Fruit fly (Drosophila melanogaster) whole organism, prepupa: ENCODE results near the gene CG18259.

Experiments
- Blimp-1 ChIP-seq: fragments of 200-800 bp; sonication (Bioruptor generic); optimal IDR thresholded peaks from 3 replicates; lab custom pipeline; 2017; ENCODE audit warnings: missing biosample characterization, missing genetic modification characterization, mild to moderate bottlenecking, moderate library complexity, missing genetic modification reagents
- CG10631 ChIP-seq: fragments of 200-800 bp; sonication (Bioruptor generic); optimal IDR thresholded peaks from 2 replicates; lab custom pipeline; 2016; ENCODE audit warnings: missing biosample characterization, missing genetic modification characterization
- CG11762 ChIP-seq: fragments of 200-800 bp; sonication (Bioruptor generic); optimal IDR thresholded peaks from 3 replicates; lab custom pipeline; 2016; ENCODE audit warnings: missing biosample characterization, missing genetic modification characterization; ENCODE audit not compliant: insufficient read depth
- CG11902 ChIP-seq: fragments of 200-800 bp; sonication (Bioruptor generic); optimal IDR thresholded peaks from 3 replicates; lab custom pipeline; 2016; ENCODE audit warnings: missing biosample characterization, missing genetic modification characterization
- CG1621 ChIP-seq: fragments of 200-800 bp; sonication (Bioruptor generic); optimal IDR thresholded peaks from 3 replicates; lab custom pipeline; 2018; ENCODE audit warnings: missing biosample characterization, mild to moderate bottlenecking, missing genetic modification characterization
- CG16779 ChIP-seq: fragments of 200-800 bp; sonication (Bioruptor generic); optimal IDR thresholded peaks from 3 replicates; lab custom pipeline; 2017; ENCODE audit warnings: missing biosample characterization, mild to moderate bottlenecking, missing genetic modification characterization
- CG3032 ChIP-seq: fragments of 200-800 bp; optimal IDR thresholded peaks from 2 replicates; lab custom pipeline; 2019; ENCODE audit warnings: missing biosample characterization, mild to moderate bottlenecking, missing genetic modification characterization, moderate library complexity
- CG31627 ChIP-seq: fragments of 200-800 bp; sonication (Bioruptor generic); optimal IDR thresholded peaks from 3 replicates; lab custom pipeline; 2016; ENCODE audit warnings: missing biosample characterization, missing genetic modification characterization
- CG32006 ChIP-seq: fragments of 200-800 bp; sonication (Bioruptor generic); optimal IDR thresholded peaks from 3 replicates; lab custom pipeline; 2017; ENCODE audit warnings: missing biosample characterization, mild to moderate bottlenecking, missing genetic modification characterization
- CG34406 ChIP-seq: fragments of 200-800 bp; sonication (Bioruptor generic); optimal IDR thresholded peaks from 3 replicates; lab custom pipeline; 2016; ENCODE audit warnings: missing biosample characterization, missing genetic modification characterization
- CG3919 ChIP-seq: fragments of 200-800 bp; sonication (Bioruptor generic); optimal IDR thresholded peaks from 3 replicates; lab custom pipeline; 2016; ENCODE audit warnings: missing biosample characterization, missing genetic modification characterization
- CG4318 ChIP-seq: fragments of 200-800 bp; sonication (Bioruptor generic); optimal IDR thresholded peaks from 3 replicates; lab custom pipeline; 2017; ENCODE audit warnings: missing biosample characterization, mild to moderate bottlenecking, missing genetic modification characterization
- CG6163 ChIP-seq: fragments of 200-800 bp; sonication (Bioruptor generic); IDR thresholded peaks from 3 replicates; pipeline ENCODE4 v1.3.6; 2022; ENCODE audit warnings: missing biosample characterization, missing genetic modification characterization
- CG6792 ChIP-seq: fragments of 200-800 bp; sonication (Bioruptor generic); optimal IDR thresholded peaks from 3 replicates; lab custom pipeline; 2016; ENCODE audit warnings: missing biosample characterization, missing genetic modification characterization
- CG6808 ChIP-seq: fragments of 200-800 bp; sonication (Bioruptor generic); optimal IDR thresholded peaks from 3 replicates; lab custom pipeline; 2017; ENCODE audit warnings: missing biosample characterization, missing genetic modification characterization, mild to moderate bottlenecking, moderate library complexity, missing genetic modification reagents
- CG8119 ChIP-seq: fragments of 200-800 bp; sonication (Bioruptor generic); IDR thresholded peaks from 3 replicates; pipeline ENCODE4 v1.3.6; 2022; ENCODE audit warnings: missing biosample characterization, missing genetic modification characterization
- CG8632 ChIP-seq: fragments of 200-800 bp; sonication (Bioruptor generic); optimal IDR thresholded peaks from 3 replicates; lab custom pipeline; 2016; ENCODE audit warnings: missing biosample characterization, missing genetic modification characterization
- Eip78C ChIP-seq: fragments of 200-800 bp; sonication (Bioruptor generic); peaks from one replicate; lab custom pipeline; 2016; ENCODE audit warnings: missing biosample characterization, missing genetic modification characterization
- Eip93F ChIP-seq: fragments of 200-800 bp; sonication (Bioruptor generic); optimal IDR thresholded peaks from 2 replicates; lab custom pipeline; 2016; ENCODE audit warnings: missing biosample characterization, mild to moderate bottlenecking, missing genetic modification characterization
- Ets21C ChIP-seq: fragments of 200-800 bp; sonication (Bioruptor generic); optimal IDR thresholded peaks from 3 replicates; lab custom pipeline; 2016; ENCODE audit warnings: missing biosample characterization, missing genetic modification characterization
- Ets96B ChIP-seq: fragments of 200-800 bp; optimal IDR thresholded peaks from 2 replicates; lab custom pipeline; 2019; ENCODE audit warnings: missing biosample characterization, mild to moderate bottlenecking, missing genetic modification characterization, moderate library complexity
- Gug ChIP-seq: fragments of 200-800 bp; sonication (Bioruptor generic); IDR thresholded peaks from 2 replicates; pipeline ENCODE4 v1.3.6; 2022; ENCODE audit warnings: missing biosample characterization, missing genetic modification characterization
- Hr39 ChIP-seq: fragments of 200-800 bp; sonication (Bioruptor generic); optimal IDR thresholded peaks from 2 replicates; lab custom pipeline; 2016; ENCODE audit warnings: missing biosample characterization, missing genetic modification characterization
- Lpt ChIP-seq: fragments of 200-800 bp; sonication (Bioruptor generic); optimal IDR thresholded peaks from 3 replicates; lab custom pipeline; 2016; ENCODE audit warnings: missing biosample characterization, missing genetic modification characterization
- Met ChIP-seq: fragments of 200-800 bp; sonication (Bioruptor generic); optimal IDR thresholded peaks from 3 replicates; lab custom pipeline; 2016; ENCODE audit warnings: missing biosample characterization, missing genetic modification characterization
- OdsH ChIP-seq: fragments of 200-800 bp; sonication (Bioruptor generic); optimal IDR thresholded peaks from 3 replicates; lab custom pipeline; 2016; ENCODE audit warnings: missing biosample characterization, missing genetic modification characterization
- Smox ChIP-seq: fragments of 200-800 bp; sonication (Bioruptor generic); optimal IDR thresholded peaks from 3 replicates; lab custom pipeline; 2016; ENCODE audit warnings: missing biosample characterization, missing genetic modification characterization
- Sox102F ChIP-seq: fragments of 200-800 bp; sonication (Bioruptor generic); optimal IDR thresholded peaks from 2 replicates; lab custom pipeline; 2016; ENCODE audit warnings: missing biosample characterization, mild to moderate bottlenecking, missing genetic modification characterization
- Sox14 ChIP-seq: fragments of 200-800 bp; sonication (Bioruptor generic); optimal IDR thresholded peaks from 3 replicates; lab custom pipeline; 2016; ENCODE audit warnings: missing biosample characterization, missing genetic modification characterization
- achi ChIP-seq: fragments of 200-800 bp; sonication (Bioruptor generic); optimal IDR thresholded peaks from 3 replicates; lab custom pipeline; 2016; ENCODE audit warnings: missing biosample characterization, missing genetic modification characterization
- acj6 ChIP-seq: fragments of 200-800 bp; sonication (Bioruptor generic); optimal IDR thresholded peaks from 3 replicates; lab custom pipeline; 2016; ENCODE audit warnings: missing biosample characterization, missing genetic modification characterization
- cyc ChIP-seq: fragments of 200-800 bp; sonication (Bioruptor generic); optimal IDR thresholded peaks from 3 replicates; lab custom pipeline; 2016; ENCODE audit warnings: missing biosample characterization, missing genetic modification characterization
- dsx ChIP-seq: fragments of 200-800 bp; optimal IDR thresholded peaks from 3 replicates; lab custom pipeline; 2019; ENCODE audit warnings: missing biosample characterization, mild to moderate bottlenecking, missing genetic modification characterization, moderate library complexity; ENCODE audit not compliant: poor library complexity, severe bottlenecking
- eg ChIP-seq: fragments of 200-800 bp; sonication (Bioruptor generic); IDR thresholded peaks from 3 replicates; pipeline ENCODE4 v1.3.6; 2022; ENCODE audit warnings: missing biosample characterization, missing genetic modification characterization
- esn ChIP-seq: fragments of 200-800 bp; sonication (Bioruptor generic); optimal IDR thresholded peaks from 2 replicates; lab custom pipeline; 2016; ENCODE audit warnings: missing biosample characterization, mild to moderate bottlenecking, missing genetic modification characterization, moderate library complexity
- fd59A ChIP-seq: fragments of 200-800 bp; sonication (Bioruptor generic); optimal IDR thresholded peaks from 2 replicates; lab custom pipeline; 2017; ENCODE audit warnings: missing biosample characterization, mild to moderate bottlenecking, missing genetic modification characterization, missing genetic modification reagents
- fkh ChIP-seq: fragments of 200-800 bp; sonication (Bioruptor generic); optimal IDR thresholded peaks from 3 replicates; lab custom pipeline; 2017; ENCODE audit warnings: missing biosample characterization, mild to moderate bottlenecking, missing genetic modification characterization, moderate library complexity
- lz ChIP-seq: fragments of 200-800 bp; sonication (Bioruptor generic); optimal IDR thresholded peaks from 3 replicates; lab custom pipeline; 2016; ENCODE audit warnings: missing biosample characterization, missing genetic modification characterization
- net ChIP-seq: fragments of 200-800 bp; sonication (Bioruptor generic); optimal IDR thresholded peaks from 3 replicates; lab custom pipeline; 2016; ENCODE audit warnings: missing biosample characterization, missing genetic modification characterization
- pdm3 ChIP-seq: fragments of 200-800 bp; sonication (Bioruptor generic); optimal IDR thresholded peaks from 3 replicates; lab custom pipeline; 2016; ENCODE audit warnings: missing biosample characterization, missing genetic modification characterization
- salr ChIP-seq, 2 experiments: fragments of 200-800 bp; sonication (Bioruptor generic); optimal IDR thresholded peaks; 3 replicates each; lab custom pipeline; 2016 to 2018; ENCODE audit warnings: missing biosample characterization in 2 of 2, missing genetic modification characterization in 2 of 2, mild to moderate bottlenecking in 1 of 2
- ss ChIP-seq, 2 experiments: fragments of 200-800 bp; sonication (Bioruptor generic); optimal IDR thresholded peaks; 2 replicates in 1 of 2; 3 replicates in 1 of 2; lab custom pipeline; 2017 to 2018; ENCODE audit warnings: mild to moderate bottlenecking in 2 of 2, missing biosample characterization in 2 of 2, missing genetic modification characterization in 2 of 2, moderate library complexity in 1 of 2
- svp ChIP-seq: fragments of 200-800 bp; sonication (Bioruptor generic); peaks from one replicate; lab custom pipeline; 2016; ENCODE audit warnings: missing biosample characterization, missing genetic modification characterization
- topi ChIP-seq: fragments of 200-800 bp; sonication (Bioruptor generic); optimal IDR thresholded peaks from 3 replicates; lab custom pipeline; 2016; ENCODE audit warnings: missing biosample characterization, missing genetic modification characterization

Gene CG18259

dm6 chrX:18780260-18780659, 3.0 kb downstream of the CG18259 start:
- no peak for TF ChIP-seq CG6792 (GFP tag; lab: Kevin White, UChicago)
- peak; percentile 71 for TF ChIP-seq Blimp-1
- TF ChIP-seq CG3919 (GFP tag; lab: Kevin White, UChicago): no peak
- TF ChIP-seq Ets96B: no peak
- TF ChIP-seq pdm3 (GFP tag; lab: Kevin White, UChicago): no peak
- TF ChIP-seq net (GFP tag; lab: Kevin White, UChicago): no peak
- TF ChIP-seq CG6163 (GFP tag; lab: Robert Waterston, UW): no peak
- peak; percentile 33 for TF ChIP-seq Eip78C (GFP tag; lab: Kevin White, UChicago)
- no peak for TF ChIP-seq Lpt (GFP tag; lab: Kevin White, UChicago)
- no peak for TF ChIP-seq achi (GFP tag; lab: Kevin White, UChicago)
- TF ChIP-seq, all 60 proteins: peak for 2

dm6 chrX:18779662-18780061, 3.6 kb downstream of the CG18259 start:
- TF ChIP-seq salr (GFP tag; optimal IDR thresholded peaks at IDR 0.05; lab: Kevin White, UChicago): no peak
- peak; percentile 87 for TF ChIP-seq svp (GFP tag; lab: Kevin White, UChicago)

dm6 chrX:18776976-18777925, 6.0 kb downstream of the CG18259 start:
- TF ChIP-seq CG1621 (tag; lab: Kevin White, UChicago): peak; percentile 78
- TF ChIP-seq fkh: no peak
- TF ChIP-seq Lpt (GFP tag; lab: Kevin White, UChicago): no peak
- TF ChIP-seq ss (GFP tag; optimal IDR thresholded peaks at IDR 0.05; lab: Kevin White, UChicago): peak in 1 of 2 experiments; percentile 52
- peak; percentile 41 for TF ChIP-seq OdsH (GFP tag; lab: Kevin White, UChicago)
- TF ChIP-seq Blimp-1: peak; percentile 53
- no peak for TF ChIP-seq dsx (GFP tag; lab: Kevin White, UChicago)
- peak; percentile 76 for TF ChIP-seq Sox14 (GFP tag; lab: Kevin White, UChicago)
- no peak for TF ChIP-seq fd59A (GFP tag; lab: Kevin White, UChicago)
- peak; percentile 90 for TF ChIP-seq svp (GFP tag; lab: Kevin White, UChicago)
- TF ChIP-seq Smox (GFP tag; lab: Kevin White, UChicago): peak; percentile 48
- TF ChIP-seq CG10631: peak; percentile 18
- peak; percentile 35 for TF ChIP-seq pdm3 (GFP tag; lab: Kevin White, UChicago)
- peak; percentile 38 for TF ChIP-seq Sox102F (GFP tag; lab: Kevin White, UChicago)
- TF ChIP-seq Hr39 (GFP tag; lab: Kevin White, UChicago): peak; percentile 58
- peak; percentile 50 for TF ChIP-seq CG6792 (GFP tag; lab: Kevin White, UChicago)
- peak; percentile 63 for TF ChIP-seq Met (GFP tag; lab: Kevin White, UChicago)
- no peak for TF ChIP-seq CG11762 (GFP tag; lab: Kevin White, UChicago)
- peak; percentile 38 for TF ChIP-seq Ets21C
- TF ChIP-seq CG31627 (GFP tag; lab: Kevin White, UChicago): peak; percentile 58
- peak; percentile 32 for TF ChIP-seq CG34406 (GFP tag; lab: Kevin White, UChicago)
- no peak for TF ChIP-seq CG4318 (GFP tag; lab: Kevin White, UChicago)
- TF ChIP-seq Ets96B: no peak
- TF ChIP-seq CG6808 (GFP tag; lab: Kevin White, UChicago): peak; percentile 55
- TF ChIP-seq CG8632 (GFP tag; lab: Kevin White, UChicago): peak; percentile 49
- TF ChIP-seq cyc (GFP tag; lab: Kevin White, UChicago): peak; percentile 49
- TF ChIP-seq Eip93F (GFP tag; lab: Kevin White, UChicago): peak; percentile 26
- TF ChIP-seq eg (GFP tag; lab: Robert Waterston, UW): peak; percentile 48; the same call in 2 of the 3 replicates
- no peak for TF ChIP-seq CG32006 (GFP tag; lab: Kevin White, UChicago)
- peak; percentile 31 for TF ChIP-seq topi (GFP tag; lab: Kevin White, UChicago)
- peak; percentile 20 for TF ChIP-seq CG11902 (GFP tag; lab: Kevin White, UChicago)
- TF ChIP-seq CG16779 (tag; lab: Kevin White, UChicago): no peak
- TF ChIP-seq acj6 (GFP tag; lab: Kevin White, UChicago): peak; percentile 26
- no peak for TF ChIP-seq CG3032 (tag; lab: Kevin White, UChicago)
- TF ChIP-seq Gug (GFP tag; lab: Robert Waterston, UW): no peak
- peak; percentile 22 for TF ChIP-seq achi (GFP tag; lab: Kevin White, UChicago)
- peak; percentile 45; the same call in 2 of the 3 replicates for TF ChIP-seq CG8119 (GFP tag; lab: Robert Waterston, UW)
- peak; percentile 9 for TF ChIP-seq CG3919 (GFP tag; lab: Kevin White, UChicago)
- peak; percentile 65; the same call in 2 of the 3 replicates for TF ChIP-seq CG6163 (GFP tag; lab: Robert Waterston, UW)
- TF ChIP-seq lz: peak; percentile 45
- TF ChIP-seq esn (GFP tag; lab: Kevin White, UChicago): peak; percentile 58
